Worm (Caenorhabditis elegans) whole organism, midembryonic: ENCODE results near the gene Y17G7B.17.

Experiments used
- T22C8.4 ChIP-seq: fragments of 200-800 bp; sonication (Bioruptor generic); IDR thresholded peaks from 2 replicates; pipeline ENCODE4 v1.3.6; 2022; ENCODE audit warnings: missing genetic modification characterization, missing compliant biosample characterization
- cog-1 ChIP-seq: sonication (generic microtip); optimal IDR thresholded peaks from 2 replicates; lab custom pipeline; 2016; ENCODE audit warnings: missing genetic modification characterization, missing compliant biosample characterization
- flt-1 ChIP-seq: fragments of 200-800 bp; sonication (Bioruptor generic); IDR thresholded peaks from 2 replicates; pipeline ENCODE4 v1.3.6; 2022; ENCODE audit warnings: missing genetic modification characterization, missing compliant biosample characterization
- klf-2 ChIP-seq: fragments of 200-800 bp; sonication (Bioruptor generic); conservative IDR thresholded peaks from 2 replicates; pipeline ENCODE4 v1.3.6; 2022; ENCODE audit warnings: missing genetic modification reagents, missing genetic modification characterization, missing compliant biosample characterization
- med-1 ChIP-seq: sonication (generic microtip); optimal IDR thresholded peaks from 2 replicates; lab custom pipeline; 2017; ENCODE audit warnings: missing genetic modification characterization, mild to moderate bottlenecking, missing compliant biosample characterization, antibody characterized with exemption, missing genetic modification reagents; ENCODE audit not compliant: insufficient read depth
- ref-1 ChIP-seq: fragments of 200-800 bp; sonication (Bioruptor generic); conservative IDR thresholded peaks from 2 replicates; pipeline ENCODE4 v1.3.6; 2022; ENCODE audit warnings: missing genetic modification reagents, missing genetic modification characterization, missing compliant biosample characterization
- tab-1 ChIP-seq: fragments of 200-800 bp; sonication (Bioruptor generic); IDR thresholded peaks from 2 replicates; pipeline ENCODE4 v1.3.6; 2022; ENCODE audit warnings: missing genetic modification characterization, missing compliant biosample characterization
- ztf-23 ChIP-seq: fragments of 200-800 bp; sonication (Bioruptor generic); IDR thresholded peaks from 2 replicates; pipeline ENCODE4 v1.3.6; 2022; ENCODE audit warnings: missing genetic modification reagents, missing genetic modification characterization, missing compliant biosample characterization
- ztf-29 ChIP-seq: fragments of 200-800 bp; sonication (Bioruptor generic); IDR thresholded peaks from 2 replicates; pipeline ENCODE4 v1.3.6; 2022; ENCODE audit warnings: missing genetic modification reagents, missing genetic modification characterization, missing compliant biosample characterization

Gene Y17G7B.17

ce11 chrII:12102365-12102764 is 2.6 kb upstream of the Y17G7B.17 start:
- TF ChIP-seq cog-1 (tag; lab: Kevin White, UChicago) (peak; percentile 86), flt-1 (GFP tag; lab: Robert Waterston, UW) (peak; percentile 61; the same call in 1 of the 2 replicates), ref-1 (GFP tag; lab: Robert Waterston, UW) (no peak), ztf-29 (GFP tag; lab: Robert Waterston, UW) (no peak), T22C8.4 (GFP tag; lab: Robert Waterston, UW) (peak; percentile 75; the same call in 1 of the 2 replicates), ztf-23 (GFP tag; lab: Robert Waterston, UW) (peak; percentile 60; the same call in 1 of the 2 replicates), tab-1 (GFP tag; lab: Robert Waterston, UW) (no peak; the same call in 1 of the 2 replicates)

- TF ChIP-seq ztf-23 (GFP tag; lab: Robert Waterston, UW) (no peak), med-1 (GFP tag; lab: Kevin White, UChicago) (no peak), flt-1 (GFP tag; lab: Robert Waterston, UW) (no peak), cog-1 (tag; lab: Kevin White, UChicago) (no peak), ref-1 (GFP tag; lab: Robert Waterston, UW) (no peak), tab-1 (GFP tag; lab: Robert Waterston, UW) (no peak), ztf-29 (GFP tag; lab: Robert Waterston, UW) (no peak), klf-2 (no peak), T22C8.4 (GFP tag; lab: Robert Waterston, UW) (no peak)
These were observed 1.1 kb downstream of the Y17G7B.17 start for ce11 chrII:12098716-12099115.

DNA sequence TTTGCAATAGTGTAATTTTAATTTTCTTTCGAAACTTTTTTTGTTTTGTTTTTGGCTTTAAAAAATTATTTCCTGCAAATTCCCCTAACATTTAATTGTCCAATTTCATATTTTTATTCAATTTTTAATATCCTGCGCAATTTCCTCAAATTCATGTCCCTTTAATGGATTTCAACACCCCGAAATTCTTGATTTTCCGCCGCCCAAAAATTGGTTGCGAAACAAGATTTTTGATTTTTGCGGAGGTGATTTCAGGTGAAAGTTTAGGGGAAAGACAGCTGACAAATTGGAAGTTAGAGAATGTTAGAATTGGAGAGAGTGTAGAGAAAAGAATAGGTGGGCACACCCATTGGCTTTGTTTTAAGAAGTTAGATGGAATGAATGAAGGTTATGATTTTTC is 4.8 kb downstream of the Y17G7B.17 start:
- TF ChIP-seq klf-2 (no peak), tab-1 (GFP tag; lab: Robert Waterston, UW) (no peak), flt-1 (GFP tag; lab: Robert Waterston, UW) (no peak), med-1 (GFP tag; lab: Kevin White, UChicago) (no peak), T22C8.4 (GFP tag; lab: Robert Waterston, UW) (no peak), ztf-23 (GFP tag; lab: Robert Waterston, UW) (no peak), ztf-29 (GFP tag; lab: Robert Waterston, UW) (no peak), cog-1 (tag; lab: Kevin White, UChicago) (no peak), ref-1 (GFP tag; lab: Robert Waterston, UW) (no peak)

ce11 chrII:12089616-12090215 is 10.1 kb downstream of the Y17G7B.17 start:
- TF ChIP-seq flt-1 (GFP tag; lab: Robert Waterston, UW): no peak
- TF ChIP-seq cog-1 (tag; lab: Kevin White, UChicago): peak; percentile 10

- TF ChIP-seq klf-2 (no peak), flt-1 (GFP tag; lab: Robert Waterston, UW) (no peak), med-1 (GFP tag; lab: Kevin White, UChicago) (no peak), ztf-23 (GFP tag; lab: Robert Waterston, UW) (no peak), tab-1 (GFP tag; lab: Robert Waterston, UW) (no peak), ztf-29 (GFP tag; lab: Robert Waterston, UW) (no peak), cog-1 (tag; lab: Kevin White, UChicago) (no peak), T22C8.4 (GFP tag; lab: Robert Waterston, UW) (no peak), ref-1 (GFP tag; lab: Robert Waterston, UW) (no peak)
These were observed 11.0 kb downstream of the Y17G7B.17 start, which contains the start of gene cnt-1 for ce11 chrII:12088833-12089232. cnt-1 (minus strand) TSS chrII:12088868.

DNA sequence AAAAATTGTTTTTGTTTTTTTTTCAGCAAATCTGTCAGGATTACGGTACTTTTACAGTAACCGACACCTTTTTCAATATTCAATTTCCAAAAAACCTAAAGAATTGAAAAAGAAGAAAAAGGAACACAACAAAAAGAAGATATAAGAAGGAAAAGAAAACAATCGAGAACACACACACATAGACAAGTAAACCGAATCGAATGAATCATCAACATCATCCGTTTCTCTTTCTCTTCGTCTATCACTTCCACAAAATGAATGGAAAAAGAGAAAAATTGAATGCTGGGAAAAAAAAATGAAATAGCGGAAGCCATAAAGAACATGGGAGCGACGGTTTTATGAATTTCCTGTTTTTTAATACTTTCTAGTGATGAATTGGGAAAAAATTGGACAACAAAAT is 18.3 kb downstream of the Y17G7B.17 start:
- TF ChIP-seq flt-1 (GFP tag; lab: Robert Waterston, UW) (no peak), ztf-23 (GFP tag; lab: Robert Waterston, UW) (no peak), ref-1 (GFP tag; lab: Robert Waterston, UW) (no peak), ztf-29 (GFP tag; lab: Robert Waterston, UW) (no peak), klf-2 (no peak), cog-1 (tag; lab: Kevin White, UChicago) (no peak), T22C8.4 (GFP tag; lab: Robert Waterston, UW) (no peak), tab-1 (GFP tag; lab: Robert Waterston, UW) (no peak)

DNA sequence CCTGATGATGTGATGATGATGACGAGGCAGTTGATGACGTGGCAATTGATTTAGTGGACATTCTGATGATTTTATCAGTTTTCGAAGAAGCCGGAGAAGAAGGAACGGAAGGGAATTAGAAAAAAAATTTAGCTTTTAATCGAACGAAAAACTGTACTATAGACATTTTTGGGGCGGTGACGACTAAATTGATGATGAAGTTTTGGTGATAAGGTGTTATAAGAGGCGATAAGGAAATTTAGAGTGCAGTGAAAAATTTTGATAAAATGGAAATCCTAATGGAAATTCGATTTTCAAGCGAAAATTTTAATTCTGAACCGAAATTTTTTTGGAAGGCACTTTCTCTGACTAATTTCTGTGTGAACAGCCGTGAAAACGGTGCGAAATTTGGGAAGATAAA is 19.8 kb downstream of the Y17G7B.17 start:
- TF ChIP-seq cog-1 (tag; lab: Kevin White, UChicago): no peak

DNA sequence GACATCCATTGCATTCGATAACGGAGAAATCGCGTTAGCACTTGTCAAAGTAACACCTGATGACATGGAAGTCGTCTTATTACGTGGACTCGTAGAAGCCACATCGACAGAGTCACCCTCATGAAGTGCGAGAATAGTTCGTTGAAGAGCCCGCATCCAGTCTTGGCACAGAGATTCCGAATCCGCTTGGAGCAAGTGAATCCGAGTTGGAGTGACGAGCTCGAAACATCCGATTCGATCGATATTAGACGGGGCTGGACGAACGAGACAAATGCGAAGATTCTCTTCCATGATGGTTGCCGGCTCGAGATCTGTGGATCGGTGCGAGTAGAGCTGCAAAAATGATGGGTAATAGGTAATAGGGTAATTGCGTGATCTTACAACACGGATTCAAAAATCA is 22.5 kb downstream of the Y17G7B.17 start:
- TF ChIP-seq ztf-29 (GFP tag; lab: Robert Waterston, UW) (no peak), med-1 (GFP tag; lab: Kevin White, UChicago) (no peak), T22C8.4 (GFP tag; lab: Robert Waterston, UW) (no peak)

DNA sequence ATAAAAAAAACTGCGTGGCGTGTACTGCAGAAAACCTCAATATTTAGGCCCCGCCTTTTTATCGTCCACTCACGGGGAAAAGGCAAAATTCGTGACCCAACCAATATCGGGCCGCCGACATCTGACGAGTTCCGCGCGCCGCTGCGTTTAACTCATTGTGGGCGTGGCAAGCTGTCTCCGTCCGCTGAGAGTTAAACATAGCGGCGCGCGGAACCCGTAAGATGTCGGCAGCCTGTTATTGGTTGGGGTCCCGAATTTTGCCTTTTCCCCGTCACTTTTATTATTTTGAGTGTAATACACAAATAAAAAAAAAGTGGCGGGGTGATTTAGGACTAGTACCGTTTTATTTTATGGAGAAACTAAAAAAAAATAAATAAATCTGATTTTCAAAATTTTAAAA is 23.4 kb downstream of the Y17G7B.17 start:
- no peak for TF ChIP-seq ref-1 (GFP tag; lab: Robert Waterston, UW)
- TF ChIP-seq cog-1 (tag; lab: Kevin White, UChicago): no peak
- no peak for TF ChIP-seq klf-2
- TF ChIP-seq flt-1 (GFP tag; lab: Robert Waterston, UW): 0 out of 2 replicates have a peak, but pooled peaks have one; percentile 38

DNA sequence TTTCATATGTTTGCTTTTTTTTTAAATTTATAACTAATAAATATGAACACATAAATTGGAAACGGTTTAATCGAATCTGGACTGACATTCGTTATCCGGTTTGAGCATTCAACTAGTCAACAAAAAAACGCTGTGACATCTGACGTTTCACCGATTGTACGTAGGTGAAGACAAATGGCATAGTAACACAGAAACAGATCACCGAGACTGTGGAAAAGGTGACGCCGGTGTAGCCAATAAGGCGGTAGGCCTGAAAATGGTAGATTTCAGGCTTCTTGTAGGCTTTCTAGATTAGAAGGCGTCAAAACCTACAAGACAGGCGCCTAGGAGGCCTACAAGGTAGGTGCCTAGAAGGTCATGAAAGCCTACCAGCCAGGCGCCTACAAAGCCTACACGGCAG is 28.5 kb downstream of the Y17G7B.17 start:
- TF ChIP-seq tab-1 (GFP tag; lab: Robert Waterston, UW): no peak
- TF ChIP-seq ztf-29 (GFP tag; lab: Robert Waterston, UW): no peak
- TF ChIP-seq cog-1 (tag; lab: Kevin White, UChicago): no peak
- TF ChIP-seq ref-1 (GFP tag; lab: Robert Waterston, UW): no peak
